Worm (Caenorhabditis elegans): ENCODE data around the gene F33H12.1.

DNA sequence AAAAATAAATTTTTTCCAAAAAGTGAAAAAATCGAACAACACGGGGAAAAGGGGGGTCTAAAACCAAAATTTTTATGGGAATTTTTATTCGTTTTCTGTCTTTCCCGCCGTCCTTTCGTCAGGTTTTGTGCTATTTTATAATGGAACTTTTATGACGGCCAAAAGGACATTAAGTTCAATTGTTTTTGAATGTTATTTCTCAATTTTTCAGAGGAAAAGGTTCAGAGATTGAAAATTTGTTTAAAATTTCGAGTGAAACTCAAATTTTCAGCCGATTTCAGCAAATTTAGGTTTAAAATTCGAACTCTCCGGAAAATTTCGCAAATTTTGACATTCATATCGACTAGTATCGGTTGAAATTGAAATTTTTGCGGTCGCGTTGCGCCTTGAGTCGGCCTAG is 36.3 kb upstream of the F33H12.1 start, which contains the start of gene nep-18:
- no peak for TF ChIP-seq dpl-1 (GFP tag; optimal IDR thresholded peaks at IDR 0.05)
- TF ChIP-seq attf-3 (GFP tag; conservative IDR thresholded peaks at IDR 0.05) = no peak
- TF ChIP-seq rcor-1 (GFP tag; IDR thresholded peaks at IDR 0.05) = no peak
- TF ChIP-seq ccch-3 (GFP tag; optimal IDR thresholded peaks at IDR 0.05) = no peak
- no peak for TF ChIP-seq unc-130 (GFP tag; optimal IDR thresholded peaks at IDR 0.05)
- TF ChIP-seq ztf-6 (GFP tag; IDR thresholded peaks at IDR 0.05) = no peak
- no peak for TF ChIP-seq unc-62 (GFP tag; optimal IDR thresholded peaks at IDR 0.05)
- TF ChIP-seq ama-1 (optimal IDR thresholded peaks at IDR 0.05) = no peak
- TF ChIP-seq ama-1 (GFP tag; optimal IDR thresholded peaks at IDR 0.05) = no peak
- TF ChIP-seq nhr-120 (GFP tag; IDR thresholded peaks at IDR 0.05) = no peak
- no peak for TF ChIP-seq C06A6.2 (GFP tag; conservative IDR thresholded peaks at IDR 0.05)
- no peak for TF ChIP-seq nhr-90 (tag; optimal IDR thresholded peaks at IDR 0.05)
- no peak for TF ChIP-seq hmg-20 (GFP tag; IDR thresholded peaks at IDR 0.05)
- no peak for TF ChIP-seq sdz-38 (tag; optimal IDR thresholded peaks at IDR 0.05)
- no peak for TF ChIP-seq ceh-91 (GFP tag; IDR thresholded peaks at IDR 0.05)
